Fruit fly (Drosophila melanogaster): ENCODE measurements around the gene CG3246.

CG3246 gene

dm6 chr2L:3477057-3477755 is 15.5 kb upstream of the CG3246 start (continued):
- TF ChIP-seq bbx (GFP tag; IDR thresholded peaks at IDR 0.05; ENCODE audit: partially characterized antibody) (no peak), Lim3 (GFP tag; IDR thresholded peaks at IDR 0.05) (no peak), CG14710 (tag; optimal IDR thresholded peaks at IDR 0.05) (no peak), CG12391 (tag; optimal IDR thresholded peaks at IDR 0.05) (peak; percentile 21), ara (GFP tag; IDR thresholded peaks at IDR 0.05) (no peak), slp2 (GFP tag; optimal IDR thresholded peaks at IDR 0.05) (peak; percentile 52), Mrtf (GFP tag; IDR thresholded peaks at IDR 0.05) (peak; percentile 37; the same call in 1 of the 3 replicates), sna (GFP tag; IDR thresholded peaks at IDR 0.05; ENCODE audit: partially characterized antibody) (no peak), TFAM (GFP tag; optimal IDR thresholded peaks at IDR 0.05) (no peak), MTF-1 (GFP tag; optimal IDR thresholded peaks at IDR 0.05; ENCODE audit: borderline replicate concordance) (no peak), ERR (GFP tag; optimal IDR thresholded peaks at IDR 0.05) (no peak), CG34376 (GFP tag; optimal IDR thresholded peaks at IDR 0.05) (no peak), p53 (GFP tag; optimal IDR thresholded peaks at IDR 0.05) (no peak), lbe (GFP tag; optimal IDR thresholded peaks at IDR 0.05) (no peak), az2 (GFP tag; optimal IDR thresholded peaks at IDR 0.05) (peak; percentile 44), CG9932 (GFP tag; IDR thresholded peaks at IDR 0.05) (peak; percentile 51), pho (GFP tag; optimal IDR thresholded peaks at IDR 0.05) (no peak), CG4854 (GFP tag; optimal IDR thresholded peaks at IDR 0.05) (peak; percentile 29), CG12659 (GFP tag; optimal IDR thresholded peaks at IDR 0.05) (peak; percentile 45), CG7963 (GFP tag; IDR thresholded peaks at IDR 0.05; ENCODE audit: partially characterized antibody) (no peak), CG11247 (GFP tag; IDR thresholded peaks at IDR 0.05) (no peak), Usf (GFP tag; optimal IDR thresholded peaks at IDR 0.05) (no peak), CG42726 (GFP tag; IDR thresholded peaks at IDR 0.05; ENCODE audit: partially characterized antibody) (no peak), crol (GFP tag; IDR thresholded peaks at IDR 0.05) (peak; percentile 7; the same call in 1 of the 2 replicates), Fer1 (GFP tag; optimal IDR thresholded peaks at IDR 0.05) (no peak), ab (GFP tag; optimal IDR thresholded peaks at IDR 0.05) (no peak), prd (optimal IDR thresholded peaks at IDR 0.05) (no peak), prd (GFP tag; IDR thresholded peaks at IDR 0.05) (peak; percentile 28; the same call in 1 of the 3 replicates), CG1603 (tag; optimal IDR thresholded peaks at IDR 0.05) (peak; percentile 18), CG10565 (GFP tag; optimal IDR thresholded peaks at IDR 0.05) (no peak), CG8388 (GFP tag; optimal IDR thresholded peaks at IDR 0.05) (peak; percentile 15), pan (optimal IDR thresholded peaks at IDR 0.05) (peak in 1 of 2 experiments; percentile 11), pan (GFP tag; optimal IDR thresholded peaks at IDR 0.05 in 1 of 2, IDR thresholded peaks at IDR 0.05 in 1 of 2) (no peak), nmo (GFP tag; optimal IDR thresholded peaks at IDR 0.05) (peak; percentile 46), CG16813 (GFP tag; IDR thresholded peaks at IDR 0.05; ENCODE audit: partially characterized antibody) (no peak), C15 (GFP tag; IDR thresholded peaks at IDR 0.05) (no peak), gcm (GFP tag; optimal IDR thresholded peaks at IDR 0.05) (no peak), CG1602 (GFP tag; optimal IDR thresholded peaks at IDR 0.05) (peak; percentile 1), CG4730 (GFP tag; IDR thresholded peaks at IDR 0.05) (no peak), CG10654 (GFP tag; optimal IDR thresholded peaks at IDR 0.05) (peak; percentile 13), CG12219 (GFP tag; optimal IDR thresholded peaks at IDR 0.05) (no peak), lola (GFP tag; optimal IDR thresholded peaks at IDR 0.05) (peak in 1 of 3 experiments; percentile 1), Myb (GFP tag; optimal IDR thresholded peaks at IDR 0.05) (no peak), tup (GFP tag; optimal IDR thresholded peaks at IDR 0.05) (no peak), Dad (GFP tag; optimal IDR thresholded peaks at IDR 0.05) (no peak), Ravus (GFP tag; IDR thresholded peaks at IDR 0.05) (no peak), abd-A (tag; optimal IDR thresholded peaks at IDR 0.05) (no peak), onecut (GFP tag; IDR thresholded peaks at IDR 0.05) (no peak), ci (GFP tag; IDR thresholded peaks at IDR 0.05) (no peak), cad (GFP tag; optimal IDR thresholded peaks at IDR 0.05) (no peak)
